Worm (Caenorhabditis elegans): ENCODE data around the gene oatr-1.
A peak's percentile ranks its signal among the peaks of the same experiment; 100 is the strongest.

Gene oatr-1

DNA sequence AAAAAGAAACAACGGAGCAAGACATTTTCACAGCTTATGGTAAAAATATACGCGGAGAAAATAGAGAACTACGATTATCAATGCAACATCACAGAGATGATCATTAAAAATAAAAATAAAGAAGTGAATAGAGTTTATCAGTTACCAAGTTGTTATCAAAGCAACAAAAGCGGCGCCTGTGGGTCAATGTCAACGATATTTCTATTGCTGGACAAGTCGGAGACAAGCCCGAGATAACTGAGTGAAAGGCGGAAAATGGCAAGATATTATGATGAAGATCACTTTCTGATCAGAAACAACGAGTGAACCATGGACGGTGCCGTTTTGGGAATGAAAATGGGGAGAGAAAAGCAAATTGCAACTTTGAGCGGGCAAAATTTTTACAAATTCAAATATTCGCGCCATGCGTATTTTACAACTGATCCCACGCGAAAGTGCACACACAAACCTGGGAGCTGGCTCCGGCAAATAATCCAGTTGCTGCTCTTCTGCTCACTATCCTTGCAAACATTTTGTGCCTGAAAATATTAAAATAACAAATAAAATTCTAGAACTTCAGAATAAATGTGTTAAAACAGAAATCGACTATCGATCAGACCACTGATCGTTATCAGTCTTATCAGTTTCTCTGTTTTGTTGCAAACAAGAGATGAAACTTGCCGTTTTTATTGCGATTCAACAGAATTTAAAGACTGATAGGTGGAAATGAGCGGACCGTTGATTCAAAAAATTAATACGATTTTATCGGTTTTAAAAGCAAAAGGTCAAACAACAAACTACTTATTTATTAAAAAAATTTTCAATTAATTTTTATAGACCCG, 46.5 kb upstream of the oatr-1 start, which contains the start of gene mel-32 (continued):
- TF ChIP-seq ztf-7 (tag; optimal IDR thresholded peaks at IDR 0.05): no peak
- no peak for TF ChIP-seq zfp-3 (GFP tag; conservative IDR thresholded peaks at IDR 0.05)
- TF ChIP-seq sdz-12 (GFP tag; optimal IDR thresholded peaks at IDR 0.05): no peak
- TF ChIP-seq arid-1 (GFP tag; conservative IDR thresholded peaks at IDR 0.05): no peak
- TF ChIP-seq lsy-2 (tag; optimal IDR thresholded peaks at IDR 0.05): peak in 1 of 2 experiments; percentile 43
- no peak for TF ChIP-seq duxl-1 (tag; optimal IDR thresholded peaks at IDR 0.05; ENCODE audit: poor library complexity)
- no peak for TF ChIP-seq Y105C5A.15 (GFP tag; IDR thresholded peaks at IDR 0.05)
- no peak for TF ChIP-seq php-3 (GFP tag; IDR thresholded peaks at IDR 0.05)
- TF ChIP-seq mxl-2 (GFP tag; conservative IDR thresholded peaks at IDR 0.05): no peak
- no peak for TF ChIP-seq nhr-10 (tag; optimal IDR thresholded peaks at IDR 0.05)
- no peak for TF ChIP-seq daf-8 (GFP tag; IDR thresholded peaks at IDR 0.05)
- TF ChIP-seq nhr-237 (tag; optimal IDR thresholded peaks at IDR 0.05): no peak
- TF ChIP-seq zag-1 (tag; optimal IDR thresholded peaks at IDR 0.05): no peak
- TF ChIP-seq ama-1 (optimal IDR thresholded peaks at IDR 0.05): peak; percentile 40

DNA sequence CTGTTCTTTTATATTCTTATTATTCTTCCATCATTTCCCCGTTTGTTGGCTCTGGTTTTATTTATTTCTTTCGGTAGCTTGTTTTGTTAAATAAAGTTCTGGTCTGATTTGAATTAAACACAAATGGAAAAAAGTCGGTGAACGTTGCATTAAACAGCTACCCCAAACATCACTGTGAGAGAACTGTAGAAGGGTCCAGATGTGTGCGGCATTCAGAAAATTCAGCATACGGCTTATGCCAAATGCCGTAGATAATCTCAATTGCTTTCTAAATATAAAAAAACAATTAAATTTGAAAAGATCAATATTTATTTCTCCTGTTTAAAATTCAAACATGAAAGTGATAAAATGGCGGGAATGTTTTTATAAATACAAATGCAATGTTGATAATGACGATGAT, 43.9 kb upstream of the oatr-1 start:
- TF ChIP-seq daf-12 (tag; optimal IDR thresholded peaks at IDR 0.05): no peak
- TF ChIP-seq daf-16 (GFP tag; optimal IDR thresholded peaks at IDR 0.05): no peak
- no peak for TF ChIP-seq daf-16 (tag; optimal IDR thresholded peaks at IDR 0.05)
- no peak for TF ChIP-seq lin-15B (tag; optimal IDR thresholded peaks at IDR 0.05)
- TF ChIP-seq hif-1 (tag; optimal IDR thresholded peaks at IDR 0.05): no peak
- no peak for TF ChIP-seq T20F7.1 (GFP tag; optimal IDR thresholded peaks at IDR 0.05)
- TF ChIP-seq gei-8 (GFP tag; optimal IDR thresholded peaks at IDR 0.05): no peak
- TF ChIP-seq lin-38 (GFP tag; IDR thresholded peaks at IDR 0.05): peak; percentile 47; the same call in 1 of the 2 replicates
- TF ChIP-seq F37D6.2 (tag; optimal IDR thresholded peaks at IDR 0.05): no peak
- TF ChIP-seq dmd-6 (GFP tag; IDR thresholded peaks at IDR 0.05): no peak
- TF ChIP-seq lir-3 (tag; optimal IDR thresholded peaks at IDR 0.05): no peak
- TF ChIP-seq ama-1 (optimal IDR thresholded peaks at IDR 0.05): peak; percentile 35
- no peak for TF ChIP-seq ZK337.2 (GFP tag; IDR thresholded peaks at IDR 0.05)
- TF ChIP-seq Y48G9A.11 (GFP tag; IDR thresholded peaks at IDR 0.05): no peak
- no peak for TF ChIP-seq mxl-3 (GFP tag; optimal IDR thresholded peaks at IDR 0.05)
- TF ChIP-seq aha-1 (tag): no peak
- TF ChIP-seq ztf-7 (tag; optimal IDR thresholded peaks at IDR 0.05): no peak
- no peak for TF ChIP-seq duxl-1 (tag; optimal IDR thresholded peaks at IDR 0.05; ENCODE audit: poor library complexity)
- TF ChIP-seq tra-1 (GFP tag; IDR thresholded peaks at IDR 0.05): no peak
- no peak for TF ChIP-seq ceh-44 (GFP tag; IDR thresholded peaks at IDR 0.05)
- no peak for TF ChIP-seq hmg-1.1 (GFP tag; IDR thresholded peaks at IDR 0.05)
- no peak for TF ChIP-seq dve-1 (tag; optimal IDR thresholded peaks at IDR 0.05; ENCODE audit: insufficient read depth)
- 0 out of 2 replicates have a peak, but pooled peaks have one; percentile 47 for TF ChIP-seq pha-4 (GFP tag; IDR thresholded peaks at IDR 0.05)
- TF ChIP-seq pha-4 (tag; optimal IDR thresholded peaks at IDR 0.05): no peak
- TF ChIP-seq Y105C5A.15 (GFP tag; IDR thresholded peaks at IDR 0.05): no peak
- TF ChIP-seq ceh-62 (tag; optimal IDR thresholded peaks at IDR 0.05): no peak
- no peak for TF ChIP-seq egl-43 (GFP tag; IDR thresholded peaks at IDR 0.05)

DNA sequence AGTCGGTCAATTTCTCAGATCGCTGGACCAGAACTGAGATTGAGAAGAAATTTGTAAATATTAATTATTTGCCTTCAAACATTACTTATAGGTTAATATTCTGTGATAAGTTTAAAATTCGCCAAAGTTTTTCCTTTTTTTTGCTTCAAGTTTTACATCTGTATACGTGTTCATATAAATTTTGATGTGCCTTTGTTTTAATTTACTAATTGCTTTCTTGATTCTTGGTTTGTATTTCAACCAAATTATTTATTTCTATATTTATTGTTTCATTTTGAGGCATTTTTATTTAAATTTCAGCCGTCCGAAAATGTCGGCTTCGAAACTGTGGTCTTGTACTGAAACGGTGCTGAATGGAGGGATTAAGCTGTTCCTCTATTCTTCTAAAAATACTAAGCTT, 40.3 kb upstream of the oatr-1 start, which contains the start of gene C05D11.1:
C05D11.1 (plus strand) TSS at position 301 of the 400 bp plus-strand sequence.
- TF ChIP-seq nhr-41 (GFP tag; IDR thresholded peaks at IDR 0.05): no peak
- no peak for TF ChIP-seq tag-97 (GFP tag; IDR thresholded peaks at IDR 0.05)
